Worm (Caenorhabditis elegans) whole organism, young adult: ENCODE measurements around the gene F01F1.2.

Experiments
- B0019.2 ChIP-seq: fragments of 200-800 bp; sonication (Bioruptor generic); conservative IDR thresholded peaks from 2 replicates; pipeline ENCODE4 v1.3.6; 2022; ENCODE audit warnings: missing genetic modification reagents, missing genetic modification characterization, missing compliant biosample characterization
- ama-1 ChIP-seq, 3 experiments: fragments of 150-350 bp in 1 of 3; sonication (generic microtip) in 2 of 3; optimal IDR thresholded peaks; 2 replicates each; lab custom pipeline; 2014 to 2018; ENCODE audit warnings: missing biosample characterization in 2 of 3, missing genetic modification characterization in 2 of 3, missing genetic modification reagents in 2 of 3
- egrh-3 ChIP-seq: fragments of 200-800 bp; sonication (Bioruptor generic); IDR thresholded peaks from 2 replicates; pipeline ENCODE4 v1.3.6; 2022; ENCODE audit warnings: missing genetic modification reagents, missing genetic modification characterization, missing compliant biosample characterization
- lin-26 ChIP-seq: fragments of 200-800 bp; sonication (Bioruptor generic); IDR thresholded peaks from 2 replicates; pipeline ENCODE4 v1.3.6; 2022; ENCODE audit warnings: missing genetic modification reagents, missing genetic modification characterization, missing compliant biosample characterization
- madf-6 ChIP-seq: fragments of 200-800 bp; sonication (Bioruptor generic); IDR thresholded peaks from 2 replicates; pipeline ENCODE4 v1.3.6; 2022; ENCODE audit warnings: missing genetic modification reagents, missing genetic modification characterization, missing compliant biosample characterization

ce11 chrIII:5919799-5920387, 41.5 kb downstream of the F01F1.2 start, which contains the start of the genes tdo-2 and C28H8.2:
- no peak for TF ChIP-seq ama-1 (optimal IDR thresholded peaks at IDR 0.05; lab: Kevin White, UChicago)
- no peak for TF ChIP-seq ama-1 (GFP tag; optimal IDR thresholded peaks at IDR 0.05; lab: Kevin White, UChicago)
- TF ChIP-seq egrh-3 (GFP tag; lab: Robert Waterston, UW): no peak
- no peak for TF ChIP-seq lin-26 (GFP tag; lab: Robert Waterston, UW)
- TF ChIP-seq B0019.2 (GFP tag; lab: Robert Waterston, UW): no peak
- no peak for TF ChIP-seq madf-6 (GFP tag; lab: Robert Waterston, UW)
